Fruit fly (Drosophila melanogaster): ENCODE measurements around the gene nAChRalpha4.
A peak's percentile ranks its signal among the peaks of the same experiment; 100 is the strongest.

Gene nAChRalpha4

dm6 chr3L:23206424-23206823 lies at the start of gene nAChRalpha4:
TSS of gene nAChRalpha4 (plus strand) at chr3L:23206669.
- TF ChIP-seq bigmax (GFP tag; optimal IDR thresholded peaks at IDR 0.05) (no peak), CG2202 (tag; optimal IDR thresholded peaks at IDR 0.05) (no peak), sug (tag; optimal IDR thresholded peaks at IDR 0.05) (no peak), Doc3 (GFP tag; IDR thresholded peaks at IDR 0.05; ENCODE audit: partially characterized antibody) (no peak), CG30020 (tag; optimal IDR thresholded peaks at IDR 0.05) (peak; percentile 77), HLH4C (GFP tag; IDR thresholded peaks at IDR 0.05; ENCODE audit: partially characterized antibody) (no peak), pfk (GFP tag; optimal IDR thresholded peaks at IDR 0.05) (peak; percentile 61), Elba2 (GFP tag; optimal IDR thresholded peaks at IDR 0.05) (no peak), onecut (GFP tag; IDR thresholded peaks at IDR 0.05) (peak; percentile 67), CG1603 (tag; optimal IDR thresholded peaks at IDR 0.05) (peak; percentile 23), pnt (GFP tag; optimal IDR thresholded peaks at IDR 0.05) (no peak), NC2α (GFP tag; optimal IDR thresholded peaks at IDR 0.05) (no peak), CG7928 (GFP tag; optimal IDR thresholded peaks at IDR 0.05) (no peak)

dm6 chr3L:23174146-23174545 lies 32.3 kb upstream of the nAChRalpha4 start, which contains the start of gene CG34031:
TSS of gene CG34031 (plus strand) at chr3L:23174446.
- TF ChIP-seq Ets65A (GFP tag) (peak; percentile 67), B-H2 (GFP tag; optimal IDR thresholded peaks at IDR 0.05) (no peak)

- TF ChIP-seq CG2129 (GFP tag; IDR thresholded peaks at IDR 0.05; ENCODE audit: partially characterized antibody) (no peak), CTCF (GFP tag; optimal IDR thresholded peaks at IDR 0.05) (peak; percentile 69), Hr51 (GFP tag; optimal IDR thresholded peaks at IDR 0.05) (no peak), NC2α (GFP tag; optimal IDR thresholded peaks at IDR 0.05) (no peak), B-H2 (GFP tag; optimal IDR thresholded peaks at IDR 0.05) (no peak), nau (GFP tag; optimal IDR thresholded peaks at IDR 0.05) (no peak), CG42726 (GFP tag; IDR thresholded peaks at IDR 0.05; ENCODE audit: partially characterized antibody) (no peak), CG16813 (GFP tag; IDR thresholded peaks at IDR 0.05; ENCODE audit: partially characterized antibody) (no peak), CG8290 (GFP tag; optimal IDR thresholded peaks at IDR 0.05) (peak; percentile 52), CG8290 (tag; optimal IDR thresholded peaks at IDR 0.05) (no peak), CG15011 (GFP tag; optimal IDR thresholded peaks at IDR 0.05) (no peak), mam (GFP tag; optimal IDR thresholded peaks at IDR 0.05) (no peak), tgo (GFP tag; IDR thresholded peaks at IDR 0.05) (no peak), Adf1 (GFP tag; IDR thresholded peaks at IDR 0.05) (no peak), croc (GFP tag; conservative IDR thresholded peaks at IDR 0.05) (no peak)
Observed at dm6 chr3L:23207061-23207460, 592 bp downstream of the nAChRalpha4 start.

- peak; percentile 94 for TF ChIP-seq Neu2 (GFP tag; optimal IDR thresholded peaks at IDR 0.05; ENCODE audit: borderline replicate concordance)
- no peak for TF ChIP-seq toy (GFP tag; IDR thresholded peaks at IDR 0.05)
Observed at dm6 chr3L:23214158-23214557, 7.7 kb downstream of the nAChRalpha4 start.

- TF ChIP-seq Spps (tag; optimal IDR thresholded peaks at IDR 0.05), result no peak
- TF ChIP-seq Stat92E (GFP tag; optimal IDR thresholded peaks at IDR 0.05), result no peak
- no peak for TF ChIP-seq CG8944 (GFP tag; optimal IDR thresholded peaks at IDR 0.05)
- TF ChIP-seq cwo (GFP tag; optimal IDR thresholded peaks at IDR 0.05), result no peak
- peak; percentile 53; the same call in 2 of the 3 replicates for TF ChIP-seq CG7357 (GFP tag; IDR thresholded peaks at IDR 0.05)
- no peak for TF ChIP-seq PHDP (tag; optimal IDR thresholded peaks at IDR 0.05)
- no peak for TF ChIP-seq BtbVII (GFP tag; optimal IDR thresholded peaks at IDR 0.05)
- TF ChIP-seq sc (optimal IDR thresholded peaks at IDR 0.05), result no peak
- no peak for TF ChIP-seq sc (GFP tag; optimal IDR thresholded peaks at IDR 0.05)
- TF ChIP-seq onecut (GFP tag; IDR thresholded peaks at IDR 0.05), result no peak
- no peak for TF ChIP-seq Dp (GFP tag; optimal IDR thresholded peaks at IDR 0.05)
- no peak for TF ChIP-seq nau (GFP tag; optimal IDR thresholded peaks at IDR 0.05)
- peak; percentile 26 for TF ChIP-seq BEAF-32 (GFP tag; optimal IDR thresholded peaks at IDR 0.05)
- TF ChIP-seq CG1647 (GFP tag; optimal IDR thresholded peaks at IDR 0.05), result no peak
- TF ChIP-seq schlank (tag; optimal IDR thresholded peaks at IDR 0.05), result no peak
- peak; percentile 50 for TF ChIP-seq Lhr (GFP tag; optimal IDR thresholded peaks at IDR 0.05)
- no peak for TF ChIP-seq CG6791 (GFP tag; IDR thresholded peaks at IDR 0.05; ENCODE audit: partially characterized antibody)
- TF ChIP-seq CG9797 (GFP tag; optimal IDR thresholded peaks at IDR 0.05), result no peak
Observed at dm6 chr3L:23240917-23241316, 34.4 kb downstream of the nAChRalpha4 start.
